Fruit fly (Drosophila melanogaster) whole organism, wandering third instar larva: ENCODE measurements around the gene Osi1.
A peak's percentile ranks its signal among the peaks of the same experiment; 100 is the strongest.

Experiments
- Abd-B ChIP-seq: fragments of >200 bp; optimal IDR thresholded peaks from 2 replicates; lab custom pipeline; 2017; ENCODE audit warnings: missing biosample characterization, missing genetic modification characterization
- CrebA ChIP-seq: fragments of 200-800 bp; sonication (Bioruptor generic); optimal IDR thresholded peaks from 2 replicates; lab custom pipeline; 2016; ENCODE audit warnings: missing biosample characterization, mild to moderate bottlenecking, missing genetic modification characterization, borderline replicate concordance
- Dfd ChIP-seq: fragments of >200 bp; optimal IDR thresholded peaks from 2 replicates; lab custom pipeline; 2017; ENCODE audit warnings: missing biosample characterization, missing genetic modification characterization
- Dif ChIP-seq: fragments of 200-275, 200-300 bp; sonication (Bioruptor generic); optimal IDR thresholded peaks from 2 replicates; lab custom pipeline; 2018; ENCODE audit warnings: missing biosample characterization, missing genetic modification characterization; ENCODE audit not compliant: partially characterized antibody
- Hr78 ChIP-seq: fragments of >200 bp; optimal IDR thresholded peaks from 2 replicates; lab custom pipeline; 2017; ENCODE audit warnings: missing biosample characterization, missing genetic modification characterization
- OdsH ChIP-seq: fragments of 200-800 bp; sonication (Bioruptor generic); optimal IDR thresholded peaks from 2 replicates; lab custom pipeline; 2016; ENCODE audit warnings: missing biosample characterization, mild to moderate bottlenecking, missing genetic modification characterization
- ey ChIP-seq: fragments of 200-800 bp; sonication (Bioruptor generic); optimal IDR thresholded peaks from 2 replicates; lab custom pipeline; 2016; ENCODE audit warnings: missing biosample characterization, missing genetic modification characterization
- h ChIP-seq: fragments of 200-800 bp; sonication (Bioruptor generic); optimal IDR thresholded peaks from 3 replicates; lab custom pipeline; 2016; ENCODE audit warnings: missing biosample characterization, mild to moderate bottlenecking, missing genetic modification characterization
- sv ChIP-seq: fragments of 200-800 bp; sonication (Bioruptor generic); optimal IDR thresholded peaks from 3 replicates; lab custom pipeline; 2016; ENCODE audit warnings: missing biosample characterization, missing genetic modification characterization
- usp ChIP-seq: fragments of >200 bp; optimal IDR thresholded peaks from 2 replicates; lab custom pipeline; 2017; ENCODE audit warnings: missing biosample characterization, missing genetic modification characterization

DNA sequence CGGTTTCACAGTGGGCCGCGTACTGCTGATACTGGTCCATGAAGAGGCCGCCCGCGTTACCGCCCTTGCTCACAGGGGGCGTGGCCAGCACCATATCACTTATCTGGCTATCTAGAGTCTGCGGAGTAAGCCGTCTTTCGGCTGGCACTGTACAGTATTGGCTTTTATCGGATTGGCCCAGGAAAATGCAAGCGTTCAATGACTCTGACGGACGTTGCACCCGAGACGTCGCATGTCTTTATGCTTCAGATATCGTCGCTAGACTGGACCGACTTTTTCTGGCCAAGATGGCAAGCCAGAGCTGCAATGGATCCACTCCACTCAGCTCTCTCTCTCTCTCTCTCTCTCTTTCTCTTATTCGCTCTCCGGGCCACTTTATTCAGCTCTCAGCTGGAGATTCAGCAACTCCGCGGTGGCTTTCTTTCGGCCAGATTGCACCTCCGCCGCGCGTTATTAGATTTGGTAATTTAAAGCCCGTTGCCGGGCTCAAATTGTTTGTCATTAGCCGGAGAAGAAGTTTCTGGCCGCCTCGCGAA is 16.3 kb upstream of the Osi1 start, which contains the start of gene CG31559:
- TF ChIP-seq ey (GFP tag; lab: Kevin White, UChicago) (no peak), Dif (GFP tag; lab: Kevin White, UChicago) (peak; percentile 77), sv (no peak), Dfd (GFP tag; lab: Kevin White, UChicago) (no peak), Abd-B (GFP tag; lab: Kevin White, UChicago) (no peak), h (GFP tag; lab: Kevin White, UChicago) (no peak), OdsH (GFP tag; lab: Kevin White, UChicago) (no peak), Hr78 (GFP tag; lab: Kevin White, UChicago) (no peak), usp (no peak), CrebA (GFP tag; lab: Kevin White, UChicago) (no peak)
